Worm (Caenorhabditis elegans) whole organism, L3 larva: Measurements from ENCODE around the gene srx-134.

ENCODE experiments used
- ZK546.5 ChIP-seq: sonication (generic microtip); optimal IDR thresholded peaks from 2 replicates; lab custom pipeline; 2017; ENCODE audit warnings: missing biosample characterization, missing genetic modification characterization
- aly-2 ChIP-seq: fragments of 150-350 bp; optimal IDR thresholded peaks from 2 replicates; lab custom pipeline; 2014; ENCODE audit warnings: missing biosample characterization, missing genetic modification characterization
- ceh-16 ChIP-seq: sonication (generic microtip); optimal IDR thresholded peaks from 2 replicates; lab custom pipeline; 2017; ENCODE audit warnings: missing biosample characterization, missing genetic modification characterization
- ceh-82 ChIP-seq: fragments of 150-350 bp; optimal IDR thresholded peaks from 2 replicates; lab custom pipeline; 2014; ENCODE audit warnings: missing biosample characterization, missing genetic modification characterization
- daf-12 ChIP-seq: fragments of 150-350 bp; optimal IDR thresholded peaks from 2 replicates; lab custom pipeline; 2014; ENCODE audit warnings: missing biosample characterization, missing genetic modification reagents, missing genetic modification characterization
- egl-27 ChIP-seq: sonication (generic microtip); optimal IDR thresholded peaks from 4 replicates; lab custom pipeline; 2017; ENCODE audit warnings: missing biosample characterization, missing genetic modification reagents, missing genetic modification characterization
- elt-1 ChIP-seq: fragments of 150-350 bp; optimal IDR thresholded peaks from 2 replicates; lab custom pipeline; 2014; ENCODE audit warnings: missing biosample characterization, missing genetic modification characterization
- elt-2 ChIP-seq: sonication (generic microtip); optimal IDR thresholded peaks from 2 replicates; lab custom pipeline; 2016; ENCODE audit warnings: missing genetic modification reagents, mild to moderate bottlenecking, missing genetic modification characterization, missing compliant biosample characterization
- elt-3 ChIP-seq, 3 experiments: fragments of 150-350 bp in 1 of 3; sonication (generic microtip) in 2 of 3; optimal IDR thresholded peaks; 2 replicates in 2 of 3; 4 replicates in 1 of 3; lab custom pipeline; 2014 to 2017; ENCODE audit warnings: missing biosample characterization in 3 of 3, missing genetic modification characterization in 3 of 3
- eor-1 ChIP-seq, 2 experiments: fragments of 150-350 bp; optimal IDR thresholded peaks; 2 replicates each; lab custom pipeline; 2014 to 2018; ENCODE audit warnings: missing biosample characterization in 2 of 2, missing genetic modification characterization in 2 of 2
- fkh-10 ChIP-seq: sonication (generic microtip); optimal IDR thresholded peaks from 2 replicates; lab custom pipeline; 2017; ENCODE audit warnings: missing biosample characterization, missing genetic modification reagents, missing genetic modification characterization
- jun-1 ChIP-seq: fragments of 150-350 bp; optimal IDR thresholded peaks from 2 replicates; lab custom pipeline; 2014; ENCODE audit warnings: missing biosample characterization, missing genetic modification reagents, missing genetic modification characterization
- lin-15B ChIP-seq: fragments of 150-350 bp; optimal IDR thresholded peaks from 2 replicates; lab custom pipeline; 2014; ENCODE audit warnings: missing biosample characterization, missing genetic modification characterization
- lin-39 ChIP-seq: fragments of 150-350 bp; optimal IDR thresholded peaks from 2 replicates; lab custom pipeline; 2018; ENCODE audit warnings: missing biosample characterization, missing genetic modification reagents, missing genetic modification characterization
- nfya-1 ChIP-seq: sonication (generic microtip); optimal IDR thresholded peaks from 2 replicates; lab custom pipeline; 2017; ENCODE audit warnings: missing genetic modification characterization, mild to moderate bottlenecking, missing compliant biosample characterization, antibody characterized with exemption, moderate library complexity; ENCODE audit not compliant: insufficient read depth
- nhr-12 ChIP-seq: fragments of 150-350 bp; optimal IDR thresholded peaks from 2 replicates; lab custom pipeline; 2014; ENCODE audit warnings: missing biosample characterization, missing genetic modification characterization
- nhr-23 ChIP-seq: fragments of 150-350 bp; optimal IDR thresholded peaks from 2 replicates; lab custom pipeline; 2014; ENCODE audit warnings: missing biosample characterization, missing genetic modification reagents, missing genetic modification characterization
- nhr-237 ChIP-seq: fragments of 150-350 bp; optimal IDR thresholded peaks from 2 replicates; lab custom pipeline; 2014; ENCODE audit warnings: missing biosample characterization, missing genetic modification characterization
- nhr-25 ChIP-seq: sonication (generic microtip); optimal IDR thresholded peaks from 2 replicates; lab custom pipeline; 2017; ENCODE audit warnings: missing biosample characterization, missing genetic modification characterization
- nhr-28 ChIP-seq: fragments of 150-350 bp; optimal IDR thresholded peaks from 2 replicates; lab custom pipeline; 2014; ENCODE audit warnings: missing biosample characterization, missing genetic modification characterization
- nhr-67 ChIP-seq: fragments of 150-350 bp; optimal IDR thresholded peaks from 2 replicates; lab custom pipeline; 2014; ENCODE audit warnings: missing biosample characterization, missing genetic modification characterization
- nhr-76 ChIP-seq: fragments of 150-350 bp; sonication (generic microtip); optimal IDR thresholded peaks from 5 replicates; lab custom pipeline; 2014; ENCODE audit warnings: missing biosample characterization, missing genetic modification characterization
- nhr-77 ChIP-seq: fragments of 150-350 bp; optimal IDR thresholded peaks from 2 replicates; lab custom pipeline; 2014; ENCODE audit warnings: missing biosample characterization, missing genetic modification characterization
- pha-4 ChIP-seq: fragments of 150-350 bp; optimal IDR thresholded peaks from 2 replicates; lab custom pipeline; 2014; ENCODE audit warnings: missing biosample characterization, missing genetic modification reagents, missing genetic modification characterization
- pqm-1 ChIP-seq: fragments of 150-350 bp; optimal IDR thresholded peaks from 2 replicates; lab custom pipeline; 2017; ENCODE audit warnings: missing biosample characterization, missing genetic modification characterization, inconsistent platforms
- skn-1 ChIP-seq: fragments of 150-350 bp; optimal IDR thresholded peaks from 2 replicates; lab custom pipeline; 2014; ENCODE audit warnings: missing biosample characterization, missing genetic modification characterization
- snpc-4 ChIP-seq: fragments of 150-350 bp; optimal IDR thresholded peaks from 2 replicates; lab custom pipeline; 2014; ENCODE audit warnings: missing biosample characterization, missing genetic modification characterization
- ztf-11 ChIP-seq: fragments of 150-350 bp; optimal IDR thresholded peaks from 2 replicates; lab custom pipeline; 2014; ENCODE audit warnings: missing biosample characterization, missing genetic modification characterization

Gene srx-134

ce11 chrV:13863700-13864099 is 7.4 kb upstream of the srx-134 start:
- TF ChIP-seq nhr-23 (tag; lab: Kevin White, UChicago): no peak
- TF ChIP-seq nhr-67 (tag; lab: Kevin White, UChicago): no peak
- TF ChIP-seq lin-39 (tag; lab: Kevin White, UChicago): no peak
- TF ChIP-seq pha-4 (tag; lab: Kevin White, UChicago): no peak
- no peak for TF ChIP-seq nhr-28 (tag; lab: Kevin White, UChicago)
- no peak for TF ChIP-seq elt-3 (tag; optimal IDR thresholded peaks at IDR 0.05; lab: Kevin White, UChicago)
- TF ChIP-seq fkh-10 (GFP tag; lab: Kevin White, UChicago): no peak
- TF ChIP-seq nhr-77 (tag; lab: Kevin White, UChicago): no peak
- TF ChIP-seq snpc-4: no peak
- TF ChIP-seq lin-15B (tag; lab: Kevin White, UChicago): no peak
- no peak for TF ChIP-seq nhr-76
- TF ChIP-seq nhr-25 (tag; lab: Kevin White, UChicago): no peak
- TF ChIP-seq aly-2: no peak
- TF ChIP-seq nfya-1 (tag; lab: Kevin White, UChicago): no peak
- TF ChIP-seq egl-27 (tag; lab: Kevin White, UChicago): no peak
- TF ChIP-seq ZK546.5 (tag; lab: Kevin White, UChicago): no peak

ce11 chrV:13862505-13862904 is 6.2 kb upstream of the srx-134 start, which contains the start of gene srx-137:
Gene srx-137 (plus strand): TSS chrV:13862805.
- TF ChIP-seq elt-1 (tag; lab: Kevin White, UChicago) (no peak), elt-2 (no peak), ceh-16 (tag; lab: Kevin White, UChicago) (no peak)

- TF ChIP-seq nhr-23 (tag; lab: Kevin White, UChicago): no peak
These were observed 2.6 kb upstream of the srx-134 start, which contains the start of gene srx-135 for ce11 chrV:13858906-13859305. Gene srx-135 (plus strand): TSS chrV:13859206.

- no peak for TF ChIP-seq jun-1 (tag; lab: Kevin White, UChicago)
- TF ChIP-seq, all 47 proteins: peak for 0
These were observed 856 bp upstream of the srx-134 start, which contains the start of gene srx-136 for ce11 chrV:13857132-13857531. Gene srx-136 (plus strand): TSS chrV:13857432.

- peak; percentile 91 for TF ChIP-seq pha-4 (tag; lab: Kevin White, UChicago)
- TF ChIP-seq daf-12 (tag; lab: Kevin White, UChicago): no peak
These were observed 2.0 kb downstream of the srx-134 start, which contains the start of gene ttr-21 for ce11 chrV:13854306-13854705. Gene ttr-21 (minus strand): TSS chrV:13854405.

ce11 chrV:13850170-13850569 is 6.1 kb downstream of the srx-134 start, which contains the start of gene hpx-2:
Gene hpx-2 (plus strand): TSS chrV:13850470.
- TF ChIP-seq eor-1 (tag; optimal IDR thresholded peaks at IDR 0.05; lab: Kevin White, UChicago): no peak
- TF ChIP-seq ztf-11 (tag; lab: Kevin White, UChicago): no peak
- TF ChIP-seq skn-1 (tag; lab: Kevin White, UChicago): no peak
- TF ChIP-seq nhr-23 (tag; lab: Kevin White, UChicago): no peak

- TF ChIP-seq ztf-11 (tag; lab: Kevin White, UChicago): no peak
- no peak for TF ChIP-seq ceh-16 (tag; lab: Kevin White, UChicago)
- no peak for TF ChIP-seq nhr-76
- no peak for TF ChIP-seq elt-2
- no peak for TF ChIP-seq jun-1 (tag; lab: Kevin White, UChicago)
- TF ChIP-seq, all 47 proteins: peak for 0
These were observed 7.9 kb downstream of the srx-134 start, which contains the start of gene srx-133 for ce11 chrV:13848379-13848778. Gene srx-133 (plus strand): TSS chrV:13848679.

- TF ChIP-seq ceh-16 (tag; lab: Kevin White, UChicago): no peak
- TF ChIP-seq pqm-1 (tag; lab: Kevin White, UChicago): no peak
- TF ChIP-seq ceh-82 (tag; lab: Kevin White, UChicago): no peak
- TF ChIP-seq nhr-12 (tag; lab: Kevin White, UChicago): no peak
- no peak for TF ChIP-seq nhr-237 (tag; lab: Kevin White, UChicago)
- TF ChIP-seq ztf-11 (tag; lab: Kevin White, UChicago): no peak
These were observed 11.1 kb downstream of the srx-134 start, which contains the start of gene srx-131 for ce11 chrV:13845136-13845535. Gene srx-131 (plus strand): TSS chrV:13845436.
